In the genomic region with DNA sequence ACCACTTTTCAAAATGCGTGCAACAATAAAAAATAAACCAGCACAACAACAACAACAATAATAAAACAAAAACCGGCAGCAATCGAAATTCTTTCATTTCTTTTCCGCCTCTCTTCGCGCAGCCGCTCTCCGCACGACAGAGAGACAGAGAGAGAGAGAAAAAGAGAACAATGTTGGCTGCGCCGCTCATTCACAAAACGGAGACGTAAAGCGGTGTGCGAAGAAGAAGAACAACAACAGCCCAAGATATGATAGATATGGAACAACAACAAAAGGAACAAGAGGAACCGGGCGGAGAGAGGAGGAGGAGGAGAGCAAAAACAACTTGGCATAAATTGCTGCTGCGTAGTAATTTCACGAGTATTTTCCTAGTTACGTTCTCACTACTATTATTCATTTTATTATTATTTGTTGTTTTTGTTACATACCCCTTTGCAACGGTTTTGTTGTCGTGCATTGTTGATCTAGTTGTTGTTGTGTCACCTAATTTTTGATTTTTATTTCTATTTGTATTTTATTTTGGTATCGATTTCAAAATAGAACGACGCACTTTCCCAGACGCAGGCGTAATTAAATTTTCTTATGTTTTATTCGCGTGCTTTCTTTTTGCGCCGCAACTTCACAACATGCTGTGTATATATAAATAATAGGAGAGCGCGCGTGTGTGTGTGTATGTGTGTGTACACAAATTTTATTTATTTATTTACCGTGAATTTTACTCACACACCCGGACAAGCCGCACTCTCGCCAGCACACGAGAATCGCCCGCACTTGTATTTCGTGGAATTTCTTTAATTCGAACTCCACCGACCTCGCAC, we compare ENCODE assay signal across 7 fruit fly cellular contexts.
TF ChIP-seq lines count a peak whose summit lies in the region.

No protein-coding gene starts in this region.

- TF ChIP-seq CTCF in whole organism, embryonic (GFP tag; optimal IDR thresholded peaks at IDR 0.05; lab: Kevin White, UChicago): no peak

TF ChIP-seq in Kc167, 6 proteins besides CTCF, POLR2A, EP300 and RAD21:
- TF ChIP-seq Sin3A (optimal IDR thresholded peaks at IDR 0.05; lab: Kevin White, UChicago) (no peak), psq (optimal IDR thresholded peaks at IDR 0.05; lab: Kevin White, UChicago) (peak; percentile 2), h (optimal IDR thresholded peaks at IDR 0.05; lab: Kevin White, UChicago) (no peak), insv (optimal IDR thresholded peaks at IDR 0.05; lab: Kevin White, UChicago) (no peak), ttk (optimal IDR thresholded peaks at IDR 0.05; lab: Kevin White, UChicago) (no peak), Myc (optimal IDR thresholded peaks at IDR 0.05; lab: Kevin White, UChicago) (no peak)

TF ChIP-seq in whole organism, 6 proteins besides CTCF, POLR2A, EP300 and RAD21:
- TF ChIP-seq Dll (optimal IDR thresholded peaks at IDR 0.05; lab: Kevin White, UChicago): peak; percentile 86
- TF ChIP-seq pan (optimal IDR thresholded peaks at IDR 0.05; lab: Kevin White, UChicago): no peak
- no peak for TF ChIP-seq CG8478 (optimal IDR thresholded peaks at IDR 0.05; lab: Kevin White, UChicago)
- TF ChIP-seq EcR (GFP tag; optimal IDR thresholded peaks at IDR 0.05; lab: Kevin White, UChicago): no peak
- no peak for TF ChIP-seq usp (GFP tag; optimal IDR thresholded peaks at IDR 0.05; lab: Kevin White, UChicago)
- TF ChIP-seq psq (optimal IDR thresholded peaks at IDR 0.05; lab: Kevin White, UChicago): no peak

TF ChIP-seq in whole organism, adult, 20 proteins besides CTCF, POLR2A, EP300 and RAD21:
- TF ChIP-seq CG1620 (GFP tag; optimal IDR thresholded peaks at IDR 0.05; lab: Kevin White, UChicago) (no peak), cnc (optimal IDR thresholded peaks at IDR 0.05; lab: Kevin White, UChicago) (no peak), ovo (GFP tag; optimal IDR thresholded peaks at IDR 0.05; lab: Kevin White, UChicago) (no peak), tj (GFP tag; optimal IDR thresholded peaks at IDR 0.05; lab: Kevin White, UChicago) (peak; percentile 67), Clk (GFP tag; optimal IDR thresholded peaks at IDR 0.05; lab: Kevin White, UChicago) (no peak), pad (GFP tag; optimal IDR thresholded peaks at IDR 0.05; lab: Kevin White, UChicago) (peak; percentile 14), Crg-1 (GFP tag; optimal IDR thresholded peaks at IDR 0.05; lab: Kevin White, UChicago) (no peak), CG11617 (GFP tag; optimal IDR thresholded peaks at IDR 0.05; lab: Kevin White, UChicago) (no peak), cic (GFP tag; optimal IDR thresholded peaks at IDR 0.05; lab: Kevin White, UChicago) (peak; percentile 94)

TF ChIP-seq in whole organism, embryonic, 481 proteins besides CTCF, POLR2A, EP300 and RAD21 (continues in another document):
- TF ChIP-seq CG12769 (tag; optimal IDR thresholded peaks at IDR 0.05; lab: Kevin White, UChicago) (peak; percentile 32), grn (GFP tag; optimal IDR thresholded peaks at IDR 0.05; lab: Kevin White, UChicago) (peak; percentile 88), Six4 (GFP tag; optimal IDR thresholded peaks at IDR 0.05; lab: Kevin White, UChicago) (no peak), dan (GFP tag; IDR thresholded peaks at IDR 0.05; lab: Robert Waterston, UW) (no peak), bbx (GFP tag; IDR thresholded peaks at IDR 0.05; lab: Robert Waterston, UW; ENCODE audit: partially characterized antibody) (no peak), CG9609 (GFP tag; optimal IDR thresholded peaks at IDR 0.05; lab: Kevin White, UChicago) (no peak), eyg (GFP tag; optimal IDR thresholded peaks at IDR 0.05; lab: Kevin White, UChicago) (no peak), lab (GFP tag; optimal IDR thresholded peaks at IDR 0.05; lab: Kevin White, UChicago) (no peak), CG10565 (GFP tag; optimal IDR thresholded peaks at IDR 0.05; lab: Kevin White, UChicago) (no peak), abd-A (tag; optimal IDR thresholded peaks at IDR 0.05; lab: Kevin White, UChicago) (peak; percentile 84), CG6854 (GFP tag; optimal IDR thresholded peaks at IDR 0.05; lab: Kevin White, UChicago) (peak; percentile 12), mld (GFP tag; IDR thresholded peaks at IDR 0.05; lab: Robert Waterston, UW; ENCODE audit: partially characterized antibody) (no peak), mirr (GFP tag; optimal IDR thresholded peaks at IDR 0.05; lab: Kevin White, UChicago) (peak; percentile 20), lmd (GFP tag; IDR thresholded peaks at IDR 0.05; lab: Robert Waterston, UW) (no peak), Xrp1 (GFP tag; IDR thresholded peaks at IDR 0.05; lab: Robert Waterston, UW) (no peak), psq (GFP tag; optimal IDR thresholded peaks at IDR 0.05; lab: Kevin White, UChicago) (peak; percentile 94)

TF ChIP-seq in whole organism, prepupa, 60 proteins besides CTCF, POLR2A, EP300 and RAD21 (continues in another document):
- TF ChIP-seq CG11902 (GFP tag; optimal IDR thresholded peaks at IDR 0.05; lab: Kevin White, UChicago) (no peak), Smox (GFP tag; optimal IDR thresholded peaks at IDR 0.05; lab: Kevin White, UChicago) (no peak), Eip78C (GFP tag; lab: Kevin White, UChicago) (peak; percentile 21), Eip93F (GFP tag; optimal IDR thresholded peaks at IDR 0.05; lab: Kevin White, UChicago) (no peak), CG8632 (GFP tag; optimal IDR thresholded peaks at IDR 0.05; lab: Kevin White, UChicago) (no peak), lz (GFP tag; optimal IDR thresholded peaks at IDR 0.05; lab: Kevin White, UChicago) (no peak), CG15336 (GFP tag; IDR thresholded peaks at IDR 0.05; lab: Robert Waterston, UW) (no peak), CG4318 (GFP tag; optimal IDR thresholded peaks at IDR 0.05; lab: Kevin White, UChicago) (no peak), spab (GFP tag; optimal IDR thresholded peaks at IDR 0.05; lab: Kevin White, UChicago) (no peak), CG3919 (GFP tag; optimal IDR thresholded peaks at IDR 0.05; lab: Kevin White, UChicago) (peak; percentile 27), dac (GFP tag; optimal IDR thresholded peaks at IDR 0.05; lab: Kevin White, UChicago) (no peak), OdsH (GFP tag; optimal IDR thresholded peaks at IDR 0.05; lab: Kevin White, UChicago) (no peak), vri (GFP tag; optimal IDR thresholded peaks at IDR 0.05; lab: Kevin White, UChicago) (no peak), CG10631 (GFP tag; optimal IDR thresholded peaks at IDR 0.05; lab: Kevin White, UChicago) (no peak), CG6854 (GFP tag; optimal IDR thresholded peaks at IDR 0.05; lab: Kevin White, UChicago) (peak; percentile 45), dsx (GFP tag; optimal IDR thresholded peaks at IDR 0.05; lab: Kevin White, UChicago; ENCODE audit: poor library complexity, severe bottlenecking) (peak; percentile 88), CG8119 (GFP tag; IDR thresholded peaks at IDR 0.05; lab: Robert Waterston, UW) (no peak)

TF ChIP-seq in whole organism, pupa, 21 proteins besides CTCF, POLR2A, EP300 and RAD21 (continues in another document):
- TF ChIP-seq CG12605 (GFP tag; IDR thresholded peaks at IDR 0.05; lab: Robert Waterston, UW) (no peak), Pif1A (GFP tag; optimal IDR thresholded peaks at IDR 0.05; lab: Kevin White, UChicago) (peak; percentile 48), Ets98B (GFP tag; IDR thresholded peaks at IDR 0.05; lab: Robert Waterston, UW) (no peak), CG8159 (tag; optimal IDR thresholded peaks at IDR 0.05; lab: Kevin White, UChicago) (peak; percentile 35), CG13204 (GFP tag; optimal IDR thresholded peaks at IDR 0.05; lab: Kevin White, UChicago) (peak; percentile 63), Pif1B (GFP tag; optimal IDR thresholded peaks at IDR 0.05; lab: Kevin White, UChicago) (peak; percentile 32), CG34367 (tag; optimal IDR thresholded peaks at IDR 0.05; lab: Kevin White, UChicago) (peak; percentile 3), CG17806 (tag; optimal IDR thresholded peaks at IDR 0.05; lab: Kevin White, UChicago) (no peak), fd96Ca (GFP tag; IDR thresholded peaks at IDR 0.05; lab: Robert Waterston, UW) (no peak), Snoo (tag; optimal IDR thresholded peaks at IDR 0.05; lab: Kevin White, UChicago) (no peak), CG10348 (GFP tag; IDR thresholded peaks at IDR 0.05; lab: Robert Waterston, UW) (no peak), CG32121 (GFP tag; IDR thresholded peaks at IDR 0.05; lab: Robert Waterston, UW) (no peak), CG14655 (GFP tag; optimal IDR thresholded peaks at IDR 0.05; lab: Kevin White, UChicago) (peak; percentile 20), CG9948 (tag; optimal IDR thresholded peaks at IDR 0.05; lab: Kevin White, UChicago) (no peak), CG15710 (tag; optimal IDR thresholded peaks at IDR 0.05; lab: Kevin White, UChicago) (peak; percentile 28), gl (tag; optimal IDR thresholded peaks at IDR 0.05; lab: Kevin White, UChicago) (peak; percentile 70), D1 (tag; optimal IDR thresholded peaks at IDR 0.05; lab: Kevin White, UChicago) (peak; percentile 40), CG8301 (tag; optimal IDR thresholded peaks at IDR 0.05; lab: Kevin White, UChicago) (peak; percentile 7)

TF ChIP-seq in whole organism, wandering third instar larva, 38 proteins besides CTCF, POLR2A, EP300 and RAD21 (continues in another document):
- TF ChIP-seq br (GFP tag; optimal IDR thresholded peaks at IDR 0.05; lab: Kevin White, UChicago) (no peak), CG32264 (GFP tag; optimal IDR thresholded peaks at IDR 0.05; lab: Kevin White, UChicago) (no peak), Hnf4 (GFP tag; optimal IDR thresholded peaks at IDR 0.05; lab: Kevin White, UChicago) (peak; percentile 3), Sp1 (GFP tag; optimal IDR thresholded peaks at IDR 0.05; lab: Kevin White, UChicago) (peak; percentile 29), psq (GFP tag; optimal IDR thresholded peaks at IDR 0.05; lab: Kevin White, UChicago) (peak; percentile 93), Dfd (GFP tag; optimal IDR thresholded peaks at IDR 0.05; lab: Kevin White, UChicago) (no peak), dsf (GFP tag; optimal IDR thresholded peaks at IDR 0.05; lab: Kevin White, UChicago; ENCODE audit: borderline replicate concordance) (no peak), CrebA (GFP tag; optimal IDR thresholded peaks at IDR 0.05; lab: Kevin White, UChicago; ENCODE audit: borderline replicate concordance) (peak; percentile 55), Hr78 (GFP tag; optimal IDR thresholded peaks at IDR 0.05; lab: Kevin White, UChicago) (no peak), HLH106 (tag; optimal IDR thresholded peaks at IDR 0.05; lab: Kevin White, UChicago) (no peak), fru (GFP tag; optimal IDR thresholded peaks at IDR 0.05; lab: Kevin White, UChicago) (no peak), usp (GFP tag; optimal IDR thresholded peaks at IDR 0.05; lab: Kevin White, UChicago) (no peak), Vsx2 (GFP tag; optimal IDR thresholded peaks at IDR 0.05; lab: Kevin White, UChicago; ENCODE audit: partially characterized antibody) (peak; percentile 85), GATAd (GFP tag; optimal IDR thresholded peaks at IDR 0.05; lab: Kevin White, UChicago) (no peak), Myc (optimal IDR thresholded peaks at IDR 0.05; lab: Kevin White, UChicago) (no peak), CG9705 (GFP tag; optimal IDR thresholded peaks at IDR 0.05; lab: Kevin White, UChicago) (no peak), sage (GFP tag; optimal IDR thresholded peaks at IDR 0.05; lab: Kevin White, UChicago) (peak; percentile 7), foxo (GFP tag; optimal IDR thresholded peaks at IDR 0.05; lab: Kevin White, UChicago) (no peak), dl (GFP tag; optimal IDR thresholded peaks at IDR 0.05; lab: Kevin White, UChicago; ENCODE audit: insufficient read depth in 1 of 2, partially characterized antibody in 2 of 2) (peak; percentile 85 to 91)
